Worm (Caenorhabditis elegans) whole organism, L2 larva: Measurements from ENCODE around the gene gtf-2E1.

ENCODE experiments used
- C34F6.9 ChIP-seq: fragments of 150-350 bp; optimal IDR thresholded peaks from 2 replicates; lab custom pipeline; 2014; ENCODE audit warnings: missing biosample characterization, missing genetic modification characterization
- F13H6.1 ChIP-seq: sonication (generic microtip); optimal IDR thresholded peaks from 2 replicates; lab custom pipeline; 2016; ENCODE audit warnings: missing genetic modification characterization, missing compliant biosample characterization
- R02D3.7 ChIP-seq: fragments of 150-350 bp; optimal IDR thresholded peaks from 2 replicates; lab custom pipeline; 2014; ENCODE audit warnings: missing biosample characterization, missing genetic modification characterization
- Y55F3AM.14 ChIP-seq: fragments of 200-800 bp; sonication (Bioruptor generic); optimal IDR thresholded peaks from 2 replicates; lab custom pipeline; 2018; ENCODE audit warnings: mild to moderate bottlenecking, missing genetic modification characterization, missing compliant biosample characterization
- ZK546.5 ChIP-seq: sonication (generic microtip); optimal IDR thresholded peaks from 2 replicates; lab custom pipeline; 2017; ENCODE audit warnings: missing biosample characterization, missing genetic modification characterization
- alr-1 ChIP-seq: fragments of 150-350 bp; optimal IDR thresholded peaks from 2 replicates; lab custom pipeline; 2014; ENCODE audit warnings: missing biosample characterization, missing genetic modification characterization
- ama-1 ChIP-seq: fragments of 150-350 bp; optimal IDR thresholded peaks from 2 replicates; lab custom pipeline; 2018; ENCODE audit warnings: inconsistent platforms
- blmp-1 ChIP-seq: sonication (generic microtip); optimal IDR thresholded peaks from 2 replicates; lab custom pipeline; 2017; ENCODE audit warnings: missing genetic modification characterization, mild to moderate bottlenecking, missing compliant biosample characterization, antibody characterized with exemption, moderate library complexity; ENCODE audit not compliant: insufficient read depth
- ceh-82 ChIP-seq: fragments of 150-350 bp; optimal IDR thresholded peaks from 2 replicates; lab custom pipeline; 2014; ENCODE audit warnings: missing biosample characterization, missing genetic modification characterization
- crh-2 ChIP-seq: sonication (generic microtip); optimal IDR thresholded peaks from 2 replicates; lab custom pipeline; 2017; ENCODE audit warnings: missing biosample characterization, missing genetic modification characterization
- egl-27 ChIP-seq: sonication (generic microtip); optimal IDR thresholded peaks from 3 replicates; lab custom pipeline; 2017; ENCODE audit warnings: missing biosample characterization, missing genetic modification reagents, missing genetic modification characterization
- elt-1 ChIP-seq: fragments of 150-350 bp; optimal IDR thresholded peaks from 2 replicates; lab custom pipeline; 2014; ENCODE audit warnings: missing biosample characterization, missing genetic modification characterization
- gmeb-1 ChIP-seq: fragments of 150-350 bp; optimal IDR thresholded peaks from 2 replicates; lab custom pipeline; 2014; ENCODE audit warnings: missing biosample characterization, missing genetic modification characterization
- lin-11 ChIP-seq: fragments of 150-350 bp; sonication (generic microtip); optimal IDR thresholded peaks from 2 replicates; lab custom pipeline; 2014; ENCODE audit warnings: missing biosample characterization, missing genetic modification characterization, inconsistent platforms, mixed read lengths
- lin-39 ChIP-seq: fragments of 150-350 bp; optimal IDR thresholded peaks from 2 replicates; lab custom pipeline; 2014; ENCODE audit warnings: missing biosample characterization, missing genetic modification reagents, missing genetic modification characterization
- lsy-2 ChIP-seq, 2 experiments: fragments of 150-350 bp in 1 of 2; sonication (generic microtip) in 1 of 2; optimal IDR thresholded peaks; 2 replicates each; lab custom pipeline; 2014 to 2017; ENCODE audit warnings: missing biosample characterization in 2 of 2, missing genetic modification characterization in 2 of 2
- mbf-1 ChIP-seq: sonication (generic microtip); optimal IDR thresholded peaks from 2 replicates; lab custom pipeline; 2017; ENCODE audit warnings: missing biosample characterization, missing genetic modification characterization
- mdl-1 ChIP-seq, 2 experiments: fragments of 150-350 bp in 1 of 2; sonication (generic microtip) in 1 of 2; optimal IDR thresholded peaks; 2 replicates each; lab custom pipeline; 2017; ENCODE audit warnings: missing biosample characterization in 2 of 2, missing genetic modification characterization in 2 of 2
- nhr-11 ChIP-seq: fragments of 150-350 bp; optimal IDR thresholded peaks from 2 replicates; lab custom pipeline; 2014; ENCODE audit warnings: missing biosample characterization, missing genetic modification characterization
- nhr-129 ChIP-seq: fragments of 150-350 bp; optimal IDR thresholded peaks from 2 replicates; lab custom pipeline; 2014; ENCODE audit warnings: missing biosample characterization, missing genetic modification characterization
- nhr-21 ChIP-seq: fragments of 150-350 bp; optimal IDR thresholded peaks from 2 replicates; lab custom pipeline; 2014; ENCODE audit warnings: missing biosample characterization, missing genetic modification characterization
- nhr-237 ChIP-seq: fragments of 150-350 bp; optimal IDR thresholded peaks from 2 replicates; lab custom pipeline; 2014; ENCODE audit warnings: missing biosample characterization, missing genetic modification characterization
- nhr-25 ChIP-seq: fragments of 150-350 bp; sonication (generic microtip); optimal IDR thresholded peaks from 3 replicates; lab custom pipeline; 2014; ENCODE audit warnings: missing biosample characterization, missing genetic modification characterization
- nhr-6 ChIP-seq: fragments of 150-350 bp; optimal IDR thresholded peaks from 2 replicates; lab custom pipeline; 2014; ENCODE audit warnings: missing biosample characterization, missing genetic modification characterization
- peb-1 ChIP-seq: fragments of 150-350 bp; optimal IDR thresholded peaks from 2 replicates; lab custom pipeline; 2014; ENCODE audit warnings: missing biosample characterization, missing genetic modification characterization
- sem-4 ChIP-seq: fragments of 150-350 bp; optimal IDR thresholded peaks from 2 replicates; lab custom pipeline; 2014; ENCODE audit warnings: missing biosample characterization, missing genetic modification reagents, missing genetic modification characterization
- skn-1 ChIP-seq: sonication (generic microtip); optimal IDR thresholded peaks from 2 replicates; lab custom pipeline; 2017; ENCODE audit warnings: missing biosample characterization, missing genetic modification characterization
- unc-39 ChIP-seq: fragments of 150-350 bp; optimal IDR thresholded peaks from 2 replicates; lab custom pipeline; 2014; ENCODE audit warnings: missing biosample characterization, missing genetic modification characterization
- unc-55 ChIP-seq: fragments of 150-350 bp; sonication (generic microtip); optimal IDR thresholded peaks from 3 replicates; lab custom pipeline; 2014; ENCODE audit warnings: missing biosample characterization, missing genetic modification reagents, missing genetic modification characterization
- unc-62 ChIP-seq: fragments of 150-350 bp; optimal IDR thresholded peaks from 2 replicates; lab custom pipeline; 2014; ENCODE audit warnings: missing biosample characterization, missing genetic modification reagents, missing genetic modification characterization
- zag-1 ChIP-seq: fragments of 150-350 bp; optimal IDR thresholded peaks from 2 replicates; lab custom pipeline; 2014; ENCODE audit warnings: missing biosample characterization, missing genetic modification characterization

The gtf-2E1 gene

ce11 chrIV:17209309-17209708 is 45.8 kb upstream of the gtf-2E1 start:
- TF ChIP-seq C34F6.9 (tag; lab: Kevin White, UChicago) (peak; percentile 3), gmeb-1 (tag; lab: Kevin White, UChicago) (no peak), unc-62 (no peak), nhr-25 (peak; percentile 38)
- TF ChIP-seq, all 48 proteins: peak for 2

- TF ChIP-seq nhr-6 (tag; lab: Kevin White, UChicago) (no peak), unc-55 (GFP tag; lab: Kevin White, UChicago) (peak; percentile 38), blmp-1 (peak; percentile 3), peb-1 (tag; lab: Kevin White, UChicago) (no peak)
Observed at ce11 chrIV:17210754-17211153, 44.3 kb upstream of the gtf-2E1 start.

- TF ChIP-seq mdl-1 (tag; optimal IDR thresholded peaks at IDR 0.05; lab: Kevin White, UChicago) = no peak
- TF ChIP-seq unc-39 = no peak
- no peak for TF ChIP-seq lin-11 (tag; lab: Kevin White, UChicago)
- no peak for TF ChIP-seq lin-39 (tag; lab: Kevin White, UChicago)
- peak; percentile 22 for TF ChIP-seq C34F6.9 (tag; lab: Kevin White, UChicago)
- TF ChIP-seq elt-1 (tag; lab: Kevin White, UChicago) = no peak
- no peak for TF ChIP-seq peb-1 (tag; lab: Kevin White, UChicago)
- TF ChIP-seq nhr-21 (tag; lab: Kevin White, UChicago) = no peak
- TF ChIP-seq unc-55 (GFP tag; lab: Kevin White, UChicago) = peak; percentile 48
- no peak for TF ChIP-seq zag-1 (tag; lab: Kevin White, UChicago)
- no peak for TF ChIP-seq lsy-2 (tag; optimal IDR thresholded peaks at IDR 0.05; lab: Kevin White, UChicago)
- TF ChIP-seq skn-1 (tag; lab: Kevin White, UChicago) = no peak
Observed at ce11 chrIV:17215070-17215469, 40.0 kb upstream of the gtf-2E1 start.

ce11 chrIV:17216048-17216447 is 39.1 kb upstream of the gtf-2E1 start, which contains the start of gene Y116A8B.1:
Y116A8B.1 (plus strand) TSS chrIV:17216348.
- TF ChIP-seq nhr-25 (no peak), egl-27 (tag; lab: Kevin White, UChicago) (no peak), zag-1 (tag; lab: Kevin White, UChicago) (no peak), sem-4 (tag; lab: Kevin White, UChicago) (no peak), ama-1 (lab: Kevin White, UChicago) (no peak), lsy-2 (tag; optimal IDR thresholded peaks at IDR 0.05; lab: Kevin White, UChicago) (no peak)
- TF ChIP-seq, all 48 proteins: peak for 0

ce11 chrIV:17223474-17223873 is 31.6 kb upstream of the gtf-2E1 start, which contains the start of gene Y116A8B.4:
Y116A8B.4 (plus strand) TSS chrIV:17223774.
- no peak for TF ChIP-seq gmeb-1 (tag; lab: Kevin White, UChicago)

ce11 chrIV:17230958-17231357 is 24.1 kb upstream of the gtf-2E1 start, which contains the start of gene npr-32:
npr-32 (minus strand) TSS chrIV:17231058.
- TF ChIP-seq R02D3.7 (tag; lab: Kevin White, UChicago) (no peak), nhr-11 (no peak), gmeb-1 (tag; lab: Kevin White, UChicago) (no peak), alr-1 (no peak)

DNA sequence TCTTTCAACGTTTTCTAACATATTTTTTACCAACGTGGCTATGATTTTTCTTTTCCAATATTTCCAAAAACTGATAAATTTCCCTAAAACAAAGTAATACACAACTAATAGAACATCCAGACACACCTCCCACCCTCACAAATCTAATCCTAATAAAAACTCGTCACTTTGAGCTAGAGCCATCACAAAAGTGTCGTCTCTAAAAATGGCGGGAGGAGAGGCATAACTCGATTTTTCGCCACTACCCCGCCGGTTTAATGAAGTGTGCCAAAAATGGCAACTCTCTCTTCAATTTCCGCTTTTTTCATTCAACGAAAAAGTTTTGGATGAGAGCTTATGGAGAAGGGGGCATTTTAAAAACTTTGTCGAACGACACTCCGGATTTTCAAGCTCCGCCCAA is 22.2 kb upstream of the gtf-2E1 start:
- TF ChIP-seq ZK546.5 (tag; lab: Kevin White, UChicago) (no peak), nhr-6 (tag; lab: Kevin White, UChicago) (no peak), crh-2 (tag; lab: Kevin White, UChicago) (no peak), C34F6.9 (tag; lab: Kevin White, UChicago) (no peak), mdl-1 (tag; optimal IDR thresholded peaks at IDR 0.05; lab: Kevin White, UChicago) (no peak), lsy-2 (tag; optimal IDR thresholded peaks at IDR 0.05; lab: Kevin White, UChicago) (no peak), Y55F3AM.14 (GFP tag; lab: Kevin White, UChicago) (no peak), nhr-129 (tag; lab: Kevin White, UChicago) (no peak), lin-39 (tag; lab: Kevin White, UChicago) (no peak), F13H6.1 (no peak), ceh-82 (tag; lab: Kevin White, UChicago) (no peak), nhr-237 (no peak), mbf-1 (tag; lab: Kevin White, UChicago) (no peak)
